Fruit fly (Drosophila melanogaster): ENCODE results near the gene heca.
A peak's percentile ranks its signal among the peaks of the same experiment; 100 is the strongest.

The heca gene

dm6 chr3R:30391950-30392349, 114.2 kb downstream of the heca start (continued):
- no peak for TF ChIP-seq CG11762 (GFP tag; optimal IDR thresholded peaks at IDR 0.05; ENCODE audit: insufficient read depth)
- TF ChIP-seq CG8119 (GFP tag; IDR thresholded peaks at IDR 0.05) = no peak
- TF ChIP-seq vri (GFP tag; optimal IDR thresholded peaks at IDR 0.05) = no peak
- TF ChIP-seq Eip93F (GFP tag; optimal IDR thresholded peaks at IDR 0.05) = no peak
- no peak for TF ChIP-seq CG6792 (GFP tag; optimal IDR thresholded peaks at IDR 0.05)
- TF ChIP-seq Hr4 (GFP tag; optimal IDR thresholded peaks at IDR 0.05) = no peak
- TF ChIP-seq CG8319 (GFP tag; optimal IDR thresholded peaks at IDR 0.05) = no peak
- TF ChIP-seq Blimp-1 (GFP tag; optimal IDR thresholded peaks at IDR 0.05) = no peak
- peak; percentile 2 for TF ChIP-seq Eip75B (GFP tag; optimal IDR thresholded peaks at IDR 0.05)
- TF ChIP-seq Smox (GFP tag; optimal IDR thresholded peaks at IDR 0.05) = peak; percentile 3
- no peak for TF ChIP-seq net (GFP tag; optimal IDR thresholded peaks at IDR 0.05)
- no peak for TF ChIP-seq CG4318 (GFP tag; optimal IDR thresholded peaks at IDR 0.05)
- TF ChIP-seq CG11902 (GFP tag; optimal IDR thresholded peaks at IDR 0.05) = no peak
- no peak for TF ChIP-seq CG15336 (GFP tag; IDR thresholded peaks at IDR 0.05)
- TF ChIP-seq CG3919 (GFP tag; optimal IDR thresholded peaks at IDR 0.05) = no peak
- peak; percentile 46 for TF ChIP-seq Met (GFP tag; optimal IDR thresholded peaks at IDR 0.05)
- TF ChIP-seq Ets21C (GFP tag; optimal IDR thresholded peaks at IDR 0.05) = no peak
- TF ChIP-seq CG1621 (tag; optimal IDR thresholded peaks at IDR 0.05) = no peak
- no peak for TF ChIP-seq CG32006 (GFP tag; optimal IDR thresholded peaks at IDR 0.05)
- TF ChIP-seq lz (GFP tag; optimal IDR thresholded peaks at IDR 0.05) = peak; percentile 22
- no peak for TF ChIP-seq Hr38 (GFP tag; optimal IDR thresholded peaks at IDR 0.05)
- TF ChIP-seq Lpt (GFP tag; optimal IDR thresholded peaks at IDR 0.05) = no peak
- peak; percentile 30 for TF ChIP-seq esn (GFP tag; optimal IDR thresholded peaks at IDR 0.05)
- peak; percentile 19 for TF ChIP-seq cyc (GFP tag; optimal IDR thresholded peaks at IDR 0.05)
- TF ChIP-seq CG10631 (GFP tag; optimal IDR thresholded peaks at IDR 0.05) = no peak
- TF ChIP-seq dsx (GFP tag; optimal IDR thresholded peaks at IDR 0.05; ENCODE audit: poor library complexity, severe bottlenecking) = no peak
- TF ChIP-seq CG7368 (GFP tag; optimal IDR thresholded peaks at IDR 0.05) = no peak
- TF ChIP-seq CG34406 (GFP tag; optimal IDR thresholded peaks at IDR 0.05) = peak; percentile 12
- no peak for TF ChIP-seq Gug (GFP tag; IDR thresholded peaks at IDR 0.05)
- peak; percentile 23 for TF ChIP-seq achi (GFP tag; optimal IDR thresholded peaks at IDR 0.05)
- TF ChIP-seq eg (GFP tag; IDR thresholded peaks at IDR 0.05) = peak; percentile 31; the same call in 1 of the 3 replicates
- no peak for TF ChIP-seq ss (GFP tag; optimal IDR thresholded peaks at IDR 0.05)
- no peak for TF ChIP-seq dac (GFP tag; optimal IDR thresholded peaks at IDR 0.05)
- no peak for TF ChIP-seq CG9139 (GFP tag; optimal IDR thresholded peaks at IDR 0.05)
- TF ChIP-seq Sox15 (GFP tag; optimal IDR thresholded peaks at IDR 0.05) = no peak
- peak; percentile 32 for TF ChIP-seq CG31627 (GFP tag; optimal IDR thresholded peaks at IDR 0.05)
- TF ChIP-seq fd59A (GFP tag; optimal IDR thresholded peaks at IDR 0.05) = no peak
- no peak for TF ChIP-seq fd85E (GFP tag; optimal IDR thresholded peaks at IDR 0.05)
- peak; percentile 36 for TF ChIP-seq Hr39 (GFP tag; optimal IDR thresholded peaks at IDR 0.05)

- TF ChIP-seq Eip78C (GFP tag) (peak; percentile 31), vri (GFP tag; optimal IDR thresholded peaks at IDR 0.05) (no peak), svp (GFP tag) (no peak)
Measured at dm6 chr3R:30393909-30394308, 116.2 kb downstream of the heca start.

dm6 chr3R:30406482-30406881, 128.8 kb downstream of the heca start:
- TF ChIP-seq Ets96B (tag; optimal IDR thresholded peaks at IDR 0.05) (no peak), Sox102F (GFP tag; optimal IDR thresholded peaks at IDR 0.05) (no peak), fd85E (GFP tag; optimal IDR thresholded peaks at IDR 0.05) (no peak), CG9139 (GFP tag; optimal IDR thresholded peaks at IDR 0.05) (no peak), Eip75B (GFP tag; optimal IDR thresholded peaks at IDR 0.05) (no peak), eg (GFP tag; IDR thresholded peaks at IDR 0.05) (no peak), Eip78C (GFP tag) (no peak), Smox (GFP tag; optimal IDR thresholded peaks at IDR 0.05) (no peak), Sox14 (GFP tag; optimal IDR thresholded peaks at IDR 0.05) (no peak), dac (GFP tag; optimal IDR thresholded peaks at IDR 0.05) (no peak), Sox15 (GFP tag; optimal IDR thresholded peaks at IDR 0.05) (no peak), pdm3 (GFP tag; optimal IDR thresholded peaks at IDR 0.05) (no peak), CG6163 (GFP tag; IDR thresholded peaks at IDR 0.05) (no peak), lz (GFP tag; optimal IDR thresholded peaks at IDR 0.05) (no peak), CG6792 (GFP tag; optimal IDR thresholded peaks at IDR 0.05) (no peak), Lpt (GFP tag; optimal IDR thresholded peaks at IDR 0.05) (no peak), ss (GFP tag; optimal IDR thresholded peaks at IDR 0.05) (no peak), CG7368 (GFP tag; optimal IDR thresholded peaks at IDR 0.05) (no peak)

Data from whole organism, prepupa.